Worm (Caenorhabditis elegans) whole organism, L2 larva: ENCODE measurements around the gene sptl-2.

Experiments used
- C34F6.9 ChIP-seq: fragments of 150-350 bp; optimal IDR thresholded peaks from 2 replicates; lab custom pipeline; 2014; ENCODE audit warnings: missing biosample characterization, missing genetic modification characterization
- R02D3.7 ChIP-seq: fragments of 150-350 bp; optimal IDR thresholded peaks from 2 replicates; lab custom pipeline; 2014; ENCODE audit warnings: missing biosample characterization, missing genetic modification characterization
- Y55F3AM.14 ChIP-seq: fragments of 200-800 bp; sonication (Bioruptor generic); optimal IDR thresholded peaks from 2 replicates; lab custom pipeline; 2018; ENCODE audit warnings: mild to moderate bottlenecking, missing genetic modification characterization, missing compliant biosample characterization
- ZK546.5 ChIP-seq: sonication (generic microtip); optimal IDR thresholded peaks from 2 replicates; lab custom pipeline; 2017; ENCODE audit warnings: missing biosample characterization, missing genetic modification characterization
- alr-1 ChIP-seq: fragments of 150-350 bp; optimal IDR thresholded peaks from 2 replicates; lab custom pipeline; 2014; ENCODE audit warnings: missing biosample characterization, missing genetic modification characterization
- aly-2 ChIP-seq: fragments of 150-350 bp; optimal IDR thresholded peaks from 2 replicates; lab custom pipeline; 2014; ENCODE audit warnings: missing biosample characterization, missing genetic modification characterization
- blmp-1 ChIP-seq: sonication (generic microtip); optimal IDR thresholded peaks from 2 replicates; lab custom pipeline; 2017; ENCODE audit warnings: missing genetic modification characterization, mild to moderate bottlenecking, missing compliant biosample characterization, antibody characterized with exemption, moderate library complexity; ENCODE audit not compliant: insufficient read depth
- ceh-16 ChIP-seq: fragments of 150-350 bp; optimal IDR thresholded peaks from 2 replicates; lab custom pipeline; 2014; ENCODE audit warnings: missing biosample characterization, missing genetic modification characterization
- crh-2 ChIP-seq: sonication (generic microtip); optimal IDR thresholded peaks from 2 replicates; lab custom pipeline; 2017; ENCODE audit warnings: missing biosample characterization, missing genetic modification characterization
- dmd-4 ChIP-seq: sonication (generic microtip); optimal IDR thresholded peaks from 2 replicates; lab custom pipeline; 2017; ENCODE audit warnings: missing biosample characterization, missing genetic modification characterization
- egl-27 ChIP-seq: sonication (generic microtip); optimal IDR thresholded peaks from 3 replicates; lab custom pipeline; 2017; ENCODE audit warnings: missing biosample characterization, missing genetic modification reagents, missing genetic modification characterization
- elt-1 ChIP-seq: fragments of 150-350 bp; optimal IDR thresholded peaks from 2 replicates; lab custom pipeline; 2014; ENCODE audit warnings: missing biosample characterization, missing genetic modification characterization
- elt-3 ChIP-seq: sonication (generic microtip); optimal IDR thresholded peaks from 2 replicates; lab custom pipeline; 2017; ENCODE audit warnings: missing biosample characterization, missing genetic modification characterization
- fos-1 ChIP-seq: fragments of 150-350 bp; optimal IDR thresholded peaks from 2 replicates; lab custom pipeline; 2014; ENCODE audit warnings: missing biosample characterization, missing genetic modification characterization
- lin-11 ChIP-seq: fragments of 150-350 bp; sonication (generic microtip); optimal IDR thresholded peaks from 2 replicates; lab custom pipeline; 2014; ENCODE audit warnings: missing biosample characterization, missing genetic modification characterization, inconsistent platforms, mixed read lengths
- lin-39 ChIP-seq: fragments of 150-350 bp; optimal IDR thresholded peaks from 2 replicates; lab custom pipeline; 2014; ENCODE audit warnings: missing biosample characterization, missing genetic modification reagents, missing genetic modification characterization
- lsy-2 ChIP-seq, 2 experiments: fragments of 150-350 bp in 1 of 2; sonication (generic microtip) in 1 of 2; optimal IDR thresholded peaks; 2 replicates each; lab custom pipeline; 2014 to 2017; ENCODE audit warnings: missing biosample characterization in 2 of 2, missing genetic modification characterization in 2 of 2
- mab-5 ChIP-seq: fragments of 150-350 bp; optimal IDR thresholded peaks from 2 replicates; lab custom pipeline; 2014; ENCODE audit warnings: missing biosample characterization, missing genetic modification characterization
- mbf-1 ChIP-seq: sonication (generic microtip); optimal IDR thresholded peaks from 2 replicates; lab custom pipeline; 2017; ENCODE audit warnings: missing biosample characterization, missing genetic modification characterization
- mdl-1 ChIP-seq, 2 experiments: fragments of 150-350 bp in 1 of 2; sonication (generic microtip) in 1 of 2; optimal IDR thresholded peaks; 2 replicates each; lab custom pipeline; 2017; ENCODE audit warnings: missing biosample characterization in 2 of 2, missing genetic modification characterization in 2 of 2
- nhr-12 ChIP-seq: fragments of 150-350 bp; optimal IDR thresholded peaks from 2 replicates; lab custom pipeline; 2014; ENCODE audit warnings: missing biosample characterization, missing genetic modification characterization
- nhr-129 ChIP-seq: fragments of 150-350 bp; optimal IDR thresholded peaks from 2 replicates; lab custom pipeline; 2014; ENCODE audit warnings: missing biosample characterization, missing genetic modification characterization
- nhr-21 ChIP-seq: fragments of 150-350 bp; optimal IDR thresholded peaks from 2 replicates; lab custom pipeline; 2014; ENCODE audit warnings: missing biosample characterization, missing genetic modification characterization
- nhr-23 ChIP-seq: fragments of 150-350 bp; optimal IDR thresholded peaks from 2 replicates; lab custom pipeline; 2014; ENCODE audit warnings: missing biosample characterization, missing genetic modification reagents, missing genetic modification characterization
- nhr-237 ChIP-seq: fragments of 150-350 bp; optimal IDR thresholded peaks from 2 replicates; lab custom pipeline; 2014; ENCODE audit warnings: missing biosample characterization, missing genetic modification characterization
- nhr-25 ChIP-seq: fragments of 150-350 bp; sonication (generic microtip); optimal IDR thresholded peaks from 3 replicates; lab custom pipeline; 2014; ENCODE audit warnings: missing biosample characterization, missing genetic modification characterization
- nhr-6 ChIP-seq: fragments of 150-350 bp; optimal IDR thresholded peaks from 2 replicates; lab custom pipeline; 2014; ENCODE audit warnings: missing biosample characterization, missing genetic modification characterization
- nhr-77 ChIP-seq: fragments of 150-350 bp; optimal IDR thresholded peaks from 2 replicates; lab custom pipeline; 2014; ENCODE audit warnings: missing biosample characterization, missing genetic modification characterization
- peb-1 ChIP-seq: fragments of 150-350 bp; optimal IDR thresholded peaks from 2 replicates; lab custom pipeline; 2014; ENCODE audit warnings: missing biosample characterization, missing genetic modification characterization
- sem-4 ChIP-seq: fragments of 150-350 bp; optimal IDR thresholded peaks from 2 replicates; lab custom pipeline; 2014; ENCODE audit warnings: missing biosample characterization, missing genetic modification reagents, missing genetic modification characterization
- skn-1 ChIP-seq: sonication (generic microtip); optimal IDR thresholded peaks from 2 replicates; lab custom pipeline; 2017; ENCODE audit warnings: missing biosample characterization, missing genetic modification characterization
- sma-3 ChIP-seq: sonication (generic microtip); optimal IDR thresholded peaks from 2 replicates; lab custom pipeline; 2016; ENCODE audit warnings: missing genetic modification reagents, missing genetic modification characterization, missing compliant biosample characterization
- sma-9 ChIP-seq, 2 experiments: fragments of 150-350 bp in 1 of 2; sonication (generic microtip) in 1 of 2; optimal IDR thresholded peaks; 2 replicates each; lab custom pipeline; 2014 to 2016; ENCODE audit warnings: missing genetic modification characterization in 2 of 2, mild to moderate bottlenecking in 1 of 2, missing biosample characterization in 1 of 2, missing compliant biosample characterization in 1 of 2, missing genetic modification reagents in 1 of 2, moderate library complexity in 1 of 2
- unc-39 ChIP-seq: fragments of 150-350 bp; optimal IDR thresholded peaks from 2 replicates; lab custom pipeline; 2014; ENCODE audit warnings: missing biosample characterization, missing genetic modification characterization
- unc-62 ChIP-seq: fragments of 150-350 bp; optimal IDR thresholded peaks from 2 replicates; lab custom pipeline; 2014; ENCODE audit warnings: missing biosample characterization, missing genetic modification reagents, missing genetic modification characterization
- zag-1 ChIP-seq: fragments of 150-350 bp; optimal IDR thresholded peaks from 2 replicates; lab custom pipeline; 2014; ENCODE audit warnings: missing biosample characterization, missing genetic modification characterization
- ztf-1 ChIP-seq: fragments of 200-800 bp; sonication (Bioruptor generic); conservative IDR thresholded peaks from 2 replicates; pipeline ENCODE4 v1.3.6; 2022; ENCODE audit warnings: missing genetic modification characterization, missing compliant biosample characterization
- ztf-4 ChIP-seq: fragments of 150-350 bp; optimal IDR thresholded peaks from 2 replicates; lab custom pipeline; 2014; ENCODE audit warnings: missing biosample characterization, missing genetic modification characterization

Gene sptl-2

ce11 chrV:8041336-8041868, 24.4 kb downstream of the sptl-2 start:
- no peak for TF ChIP-seq fos-1
- TF ChIP-seq sma-9 (GFP tag; optimal IDR thresholded peaks at IDR 0.05; lab: Kevin White, UChicago): no peak
- TF ChIP-seq sma-9 (tag; optimal IDR thresholded peaks at IDR 0.05; lab: Kevin White, UChicago): no peak
- TF ChIP-seq lin-11: no peak
- no peak for TF ChIP-seq nhr-6
- no peak for TF ChIP-seq sma-3 (GFP tag; lab: Kevin White, UChicago)

DNA sequence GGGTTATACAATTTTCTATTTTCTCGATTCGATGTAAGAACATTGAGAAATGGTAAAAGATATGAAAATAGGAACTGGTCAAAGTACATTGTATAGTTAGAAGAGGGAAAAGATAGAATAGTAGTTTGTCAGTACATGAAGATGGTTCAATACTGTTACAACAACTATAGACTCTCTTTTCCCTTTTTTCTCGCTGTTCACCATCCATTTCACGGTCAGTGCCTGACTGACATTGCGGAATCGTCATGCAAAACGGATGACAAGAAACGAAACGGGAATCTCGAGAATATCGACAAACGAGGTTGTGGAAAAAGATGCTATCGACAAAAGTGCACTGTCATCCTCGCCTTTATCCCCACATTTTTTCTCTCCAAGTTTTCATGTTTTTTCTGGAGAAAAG, 26.7 kb downstream of the sptl-2 start:
- TF ChIP-seq fos-1 (no peak), nhr-25 (tag; lab: Kevin White, UChicago) (no peak), Y55F3AM.14 (GFP tag; lab: Kevin White, UChicago) (no peak), elt-1 (tag; lab: Kevin White, UChicago) (peak; percentile 9), nhr-129 (peak; percentile 38), alr-1 (tag; lab: Kevin White, UChicago) (no peak), mdl-1 (tag; optimal IDR thresholded peaks at IDR 0.05; lab: Kevin White, UChicago) (no peak), sma-9 (GFP tag; optimal IDR thresholded peaks at IDR 0.05; lab: Kevin White, UChicago) (peak; percentile 44), sma-9 (tag; optimal IDR thresholded peaks at IDR 0.05; lab: Kevin White, UChicago) (no peak), ztf-4 (tag; lab: Kevin White, UChicago) (no peak), dmd-4 (no peak), ztf-1 (GFP tag; lab: Robert Waterston, UW) (no peak), crh-2 (tag; lab: Kevin White, UChicago) (no peak), sem-4 (tag; lab: Kevin White, UChicago) (no peak), elt-3 (tag; lab: Kevin White, UChicago) (no peak), nhr-6 (no peak), lin-39 (tag; lab: Kevin White, UChicago) (no peak), blmp-1 (tag; lab: Kevin White, UChicago) (peak; percentile 56), nhr-21 (tag; lab: Kevin White, UChicago) (peak; percentile 11), ZK546.5 (no peak), C34F6.9 (no peak)
- TF ChIP-seq, all 48 proteins: peak for 5

- TF ChIP-seq mbf-1 (tag; lab: Kevin White, UChicago) (no peak), nhr-77 (tag; lab: Kevin White, UChicago) (no peak), nhr-237 (no peak), nhr-23 (no peak), ztf-4 (tag; lab: Kevin White, UChicago) (no peak), ztf-1 (GFP tag; lab: Robert Waterston, UW) (no peak), blmp-1 (tag; lab: Kevin White, UChicago) (no peak), alr-1 (tag; lab: Kevin White, UChicago) (no peak), elt-1 (tag; lab: Kevin White, UChicago) (no peak), sma-3 (GFP tag; lab: Kevin White, UChicago) (peak; percentile 21), C34F6.9 (no peak), ZK546.5 (no peak), aly-2 (tag; lab: Kevin White, UChicago) (no peak), mab-5 (tag; lab: Kevin White, UChicago) (no peak), sma-9 (GFP tag; optimal IDR thresholded peaks at IDR 0.05; lab: Kevin White, UChicago) (peak; percentile 15), sma-9 (tag; optimal IDR thresholded peaks at IDR 0.05; lab: Kevin White, UChicago) (no peak), nhr-25 (tag; lab: Kevin White, UChicago) (peak; percentile 71), lin-39 (tag; lab: Kevin White, UChicago) (no peak), unc-39 (tag; lab: Kevin White, UChicago) (no peak), mdl-1 (tag; optimal IDR thresholded peaks at IDR 0.05; lab: Kevin White, UChicago) (no peak), crh-2 (tag; lab: Kevin White, UChicago) (peak; percentile 4), Y55F3AM.14 (GFP tag; lab: Kevin White, UChicago) (no peak), nhr-12 (tag; lab: Kevin White, UChicago) (no peak), ceh-16 (tag; lab: Kevin White, UChicago) (peak; percentile 81), skn-1 (tag; lab: Kevin White, UChicago) (no peak), egl-27 (peak; percentile 40), zag-1 (no peak), dmd-4 (no peak), nhr-21 (tag; lab: Kevin White, UChicago) (peak; percentile 44), fos-1 (no peak), unc-62 (GFP tag; lab: Kevin White, UChicago) (no peak), lsy-2 (tag; optimal IDR thresholded peaks at IDR 0.05; lab: Kevin White, UChicago) (no peak), peb-1 (tag; lab: Kevin White, UChicago) (no peak), R02D3.7 (tag; lab: Kevin White, UChicago) (no peak)
Observed at ce11 chrV:8044957-8045356, 27.9 kb downstream of the sptl-2 start.
